Worm (Caenorhabditis elegans) whole organism, midembryonic: ENCODE measurements around the gene hsd-2.

Source experiments
- T22C8.4 ChIP-seq: fragments of 200-800 bp; sonication (Bioruptor generic); IDR thresholded peaks from 2 replicates; pipeline ENCODE4 v1.3.6; 2022; ENCODE audit warnings: missing genetic modification characterization, missing compliant biosample characterization
- cog-1 ChIP-seq: sonication (generic microtip); optimal IDR thresholded peaks from 2 replicates; lab custom pipeline; 2016; ENCODE audit warnings: missing genetic modification characterization, missing compliant biosample characterization
- flt-1 ChIP-seq: fragments of 200-800 bp; sonication (Bioruptor generic); IDR thresholded peaks from 2 replicates; pipeline ENCODE4 v1.3.6; 2022; ENCODE audit warnings: missing genetic modification characterization, missing compliant biosample characterization
- klf-2 ChIP-seq: fragments of 200-800 bp; sonication (Bioruptor generic); conservative IDR thresholded peaks from 2 replicates; pipeline ENCODE4 v1.3.6; 2022; ENCODE audit warnings: missing genetic modification reagents, missing genetic modification characterization, missing compliant biosample characterization
- med-1 ChIP-seq: sonication (generic microtip); optimal IDR thresholded peaks from 2 replicates; lab custom pipeline; 2017; ENCODE audit warnings: missing genetic modification characterization, mild to moderate bottlenecking, missing compliant biosample characterization, antibody characterized with exemption, missing genetic modification reagents; ENCODE audit not compliant: insufficient read depth
- ref-1 ChIP-seq: fragments of 200-800 bp; sonication (Bioruptor generic); conservative IDR thresholded peaks from 2 replicates; pipeline ENCODE4 v1.3.6; 2022; ENCODE audit warnings: missing genetic modification reagents, missing genetic modification characterization, missing compliant biosample characterization
- tab-1 ChIP-seq: fragments of 200-800 bp; sonication (Bioruptor generic); IDR thresholded peaks from 2 replicates; pipeline ENCODE4 v1.3.6; 2022; ENCODE audit warnings: missing genetic modification characterization, missing compliant biosample characterization
- ztf-23 ChIP-seq: fragments of 200-800 bp; sonication (Bioruptor generic); IDR thresholded peaks from 2 replicates; pipeline ENCODE4 v1.3.6; 2022; ENCODE audit warnings: missing genetic modification reagents, missing genetic modification characterization, missing compliant biosample characterization
- ztf-29 ChIP-seq: fragments of 200-800 bp; sonication (Bioruptor generic); IDR thresholded peaks from 2 replicates; pipeline ENCODE4 v1.3.6; 2022; ENCODE audit warnings: missing genetic modification reagents, missing genetic modification characterization, missing compliant biosample characterization

hsd-2 gene

DNA sequence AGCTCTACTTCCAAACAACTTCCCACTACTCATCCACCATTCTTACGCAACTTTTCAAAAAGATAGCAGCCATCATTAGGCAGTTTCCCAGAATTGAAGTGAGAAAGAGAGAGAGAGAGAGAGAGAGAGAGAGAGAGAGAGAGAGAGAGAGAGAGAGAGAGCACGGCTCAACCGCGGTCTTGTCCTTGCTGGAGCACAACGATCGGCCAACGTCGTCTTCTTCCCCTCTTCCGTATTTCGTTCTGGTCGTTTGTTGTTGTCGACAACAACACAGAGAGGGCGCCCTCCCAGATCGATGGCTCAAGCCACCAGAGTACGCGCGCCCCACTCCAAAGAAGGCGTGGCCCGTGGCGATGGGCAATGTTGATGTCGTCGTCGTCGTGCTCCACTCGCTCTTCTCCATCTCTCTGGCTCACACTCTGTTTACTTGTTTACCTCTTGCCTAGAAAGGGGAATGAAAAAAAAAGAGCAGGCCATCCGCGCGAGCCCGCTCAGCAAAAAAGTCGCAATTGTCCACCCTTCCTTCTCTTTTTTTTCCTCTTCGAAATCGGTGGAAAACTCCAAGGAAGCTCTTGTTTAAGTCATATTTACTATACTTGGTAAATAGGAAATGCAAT is 22.9 kb upstream of the hsd-2 start:
- TF ChIP-seq ztf-23, result no peak
- peak; percentile 32; the same call in 1 of the 2 replicates for TF ChIP-seq flt-1

DNA sequence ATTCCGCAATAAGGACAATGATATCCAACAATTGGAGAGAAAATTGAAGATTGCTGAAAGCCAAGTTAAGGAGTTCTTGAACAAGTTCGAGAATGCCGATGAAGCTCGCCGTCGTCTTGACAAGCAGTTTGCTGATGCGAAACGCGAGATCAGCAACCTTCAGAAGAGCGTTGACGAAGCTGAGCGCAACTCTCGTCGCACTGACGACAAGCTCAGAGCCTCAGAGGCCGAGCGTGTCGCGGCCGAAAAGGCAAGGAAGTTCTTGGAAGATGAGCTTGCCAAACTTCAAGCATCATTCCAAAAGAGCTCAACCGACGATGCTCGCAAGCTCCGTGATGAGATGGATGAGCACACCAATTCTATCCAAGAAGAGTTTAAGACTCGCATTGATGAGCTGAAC is 18.7 kb upstream of the hsd-2 start:
- TF ChIP-seq ref-1 (GFP tag; lab: Robert Waterston, UW) (no peak), cog-1 (no peak), med-1 (no peak), flt-1 (no peak), tab-1 (GFP tag; lab: Robert Waterston, UW) (no peak), klf-2 (no peak)

DNA sequence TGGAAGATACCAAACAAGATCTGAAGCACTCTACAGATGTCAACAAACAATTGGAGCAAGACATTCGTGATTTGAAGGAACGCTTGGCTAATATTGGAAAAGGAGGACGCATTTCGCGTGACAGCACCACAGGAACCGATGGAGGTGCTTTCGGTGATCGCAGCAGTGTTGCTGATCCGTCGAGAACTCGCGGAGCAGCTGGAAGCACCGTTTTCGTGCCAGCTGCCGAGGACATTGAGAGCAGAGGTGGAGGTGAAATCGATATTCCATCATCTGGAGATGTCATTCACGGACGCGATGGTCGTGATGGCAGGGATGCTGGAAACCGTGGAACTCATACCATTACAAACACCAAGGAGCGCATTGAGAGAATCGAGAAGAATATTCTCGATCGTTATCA is 17.4 kb upstream of the hsd-2 start:
- TF ChIP-seq med-1, result no peak
- TF ChIP-seq ztf-29, result no peak
- no peak for TF ChIP-seq klf-2
- no peak for TF ChIP-seq ztf-23
- TF ChIP-seq T22C8.4 (GFP tag; lab: Robert Waterston, UW), result no peak
- no peak for TF ChIP-seq cog-1
- no peak for TF ChIP-seq flt-1
- TF ChIP-seq tab-1 (GFP tag; lab: Robert Waterston, UW), result no peak
- no peak for TF ChIP-seq ref-1 (GFP tag; lab: Robert Waterston, UW)

DNA sequence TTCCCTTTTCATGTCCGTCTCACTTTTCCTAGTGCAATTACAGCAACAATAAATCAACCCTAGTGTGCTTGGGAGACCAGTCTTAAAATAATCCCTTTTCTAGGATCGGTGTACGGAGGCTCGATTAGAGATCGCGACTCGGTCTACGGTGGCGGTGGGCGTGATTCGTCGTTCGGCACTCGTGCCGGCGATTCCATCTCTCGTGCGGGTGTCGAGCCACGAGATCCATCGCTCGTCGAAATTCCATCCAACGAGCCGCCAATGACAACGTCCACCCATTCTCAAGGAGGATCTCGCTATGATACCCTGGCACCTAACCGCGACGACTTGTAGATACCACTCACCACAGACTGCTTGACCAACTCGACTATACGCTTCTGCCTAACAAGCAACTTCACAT is 12.5 kb upstream of the hsd-2 start:
- TF ChIP-seq tab-1 (GFP tag; lab: Robert Waterston, UW) (no peak), T22C8.4 (GFP tag; lab: Robert Waterston, UW) (no peak), flt-1 (no peak), ztf-23 (no peak), cog-1 (no peak), klf-2 (no peak), med-1 (no peak), ztf-29 (no peak), ref-1 (GFP tag; lab: Robert Waterston, UW) (no peak)

DNA sequence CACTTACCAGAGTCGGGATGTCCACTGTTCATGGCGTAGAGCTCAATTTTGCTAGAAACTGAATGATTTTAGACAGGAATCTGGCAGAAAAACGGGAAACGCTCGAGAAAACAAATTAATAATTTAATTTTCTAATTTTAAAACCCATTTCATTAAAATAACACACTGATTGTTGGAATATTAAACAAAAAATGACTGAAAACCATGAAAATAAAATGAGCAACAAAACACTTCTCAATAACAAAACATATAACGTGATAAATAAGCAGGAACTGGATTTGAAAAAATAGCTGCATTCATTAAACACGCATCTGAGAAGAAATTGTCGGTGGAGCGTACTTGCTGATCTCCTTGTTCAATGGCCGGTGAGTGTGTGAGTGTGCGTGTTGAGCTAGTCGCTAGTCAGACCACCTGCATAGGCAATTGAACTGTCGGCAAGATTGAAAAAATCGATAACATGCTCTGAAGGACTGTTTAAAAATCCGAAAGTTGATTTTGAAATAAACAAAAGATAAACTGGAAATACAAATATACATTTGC is 7.4 kb upstream of the hsd-2 start, which contains the start of gene ZC8.6:
Gene ZC8.6, minus strand, starts transcription at position 51 of the 540 bp plus-strand sequence.
- 0 out of 2 replicates have a peak, but pooled peaks have one; percentile 44 for TF ChIP-seq ztf-23
- TF ChIP-seq med-1, result no peak

- no peak for TF ChIP-seq ref-1 (GFP tag; lab: Robert Waterston, UW)
- 0 out of 2 replicates have a peak, but pooled peaks have one; percentile 11 for TF ChIP-seq tab-1 (GFP tag; lab: Robert Waterston, UW)
- 0 out of 2 replicates have a peak, but pooled peaks have one; percentile 28 for TF ChIP-seq ztf-23
Measured at ce11 chrX:4998875-4999274, 6.2 kb upstream of the hsd-2 start, which contains the start of gene set-30. Gene set-30 (plus strand): TSS chrX:4999270.

ce11 chrX:5004306-5004705 is 734 bp upstream of the hsd-2 start:
- TF ChIP-seq ztf-23, result peak; percentile 99

DNA sequence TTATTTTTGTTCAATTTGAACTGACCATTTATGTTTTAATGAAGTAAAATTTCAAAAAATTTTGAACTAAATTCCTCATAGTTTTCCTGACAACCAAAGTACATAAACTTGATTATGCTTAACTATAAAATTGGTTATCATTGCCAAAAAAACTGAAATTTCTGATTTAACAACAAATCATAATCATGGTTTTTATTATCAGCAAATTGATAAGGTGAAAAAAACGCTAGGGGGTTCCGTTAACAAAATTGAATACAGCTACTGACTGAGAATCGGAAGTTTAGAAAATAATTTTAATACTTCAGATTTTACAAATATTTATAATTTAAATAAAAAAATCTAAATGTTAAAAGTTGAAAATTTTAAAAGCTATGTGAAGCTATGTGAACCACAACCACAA is 1.9 kb downstream of the hsd-2 start:
- TF ChIP-seq ref-1 (GFP tag; lab: Robert Waterston, UW), result no peak
- TF ChIP-seq med-1, result no peak
- TF ChIP-seq T22C8.4 (GFP tag; lab: Robert Waterston, UW), result no peak
- no peak for TF ChIP-seq klf-2
- no peak for TF ChIP-seq flt-1
- TF ChIP-seq cog-1, result no peak
- TF ChIP-seq tab-1 (GFP tag; lab: Robert Waterston, UW), result no peak

ce11 chrX:5009000-5009399 is 4.0 kb downstream of the hsd-2 start, which contains the start of gene hsd-3:
Gene hsd-3 (plus strand): TSS chrX:5009300.
- TF ChIP-seq flt-1, result no peak
- no peak for TF ChIP-seq med-1
- TF ChIP-seq T22C8.4 (GFP tag; lab: Robert Waterston, UW), result no peak
- TF ChIP-seq ztf-29, result no peak
- no peak for TF ChIP-seq cog-1
- no peak for TF ChIP-seq ref-1 (GFP tag; lab: Robert Waterston, UW)
- TF ChIP-seq klf-2, result no peak
- no peak for TF ChIP-seq tab-1 (GFP tag; lab: Robert Waterston, UW)
- TF ChIP-seq ztf-23, result no peak

DNA sequence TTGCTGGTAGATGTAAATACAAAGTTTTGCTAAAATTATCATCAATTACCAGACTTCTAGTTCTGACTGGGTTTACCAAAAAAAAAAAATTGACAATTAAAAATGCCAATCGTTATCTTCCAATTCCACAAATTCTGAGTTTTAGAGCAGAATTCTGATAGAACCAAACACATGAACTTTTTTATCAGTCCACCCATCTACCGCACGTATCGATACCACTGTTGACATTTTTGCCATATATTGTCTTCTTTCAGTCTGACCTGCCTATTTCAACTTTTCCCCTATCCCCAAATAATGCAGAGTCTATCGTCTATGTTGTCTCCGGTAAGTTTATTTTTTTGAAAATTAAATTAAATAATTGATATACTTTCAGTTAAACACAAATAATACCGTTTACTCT is 8.8 kb downstream of the hsd-2 start, which contains the start of gene ZC449.7:
Gene ZC449.7, plus strand, starts transcription at position 249 of the 400 bp plus-strand sequence.
- TF ChIP-seq med-1 (no peak), cog-1 (no peak), ztf-29 (no peak), flt-1 (no peak), ztf-23 (no peak), ref-1 (GFP tag; lab: Robert Waterston, UW) (no peak), tab-1 (GFP tag; lab: Robert Waterston, UW) (no peak), T22C8.4 (GFP tag; lab: Robert Waterston, UW) (no peak), klf-2 (no peak)

DNA sequence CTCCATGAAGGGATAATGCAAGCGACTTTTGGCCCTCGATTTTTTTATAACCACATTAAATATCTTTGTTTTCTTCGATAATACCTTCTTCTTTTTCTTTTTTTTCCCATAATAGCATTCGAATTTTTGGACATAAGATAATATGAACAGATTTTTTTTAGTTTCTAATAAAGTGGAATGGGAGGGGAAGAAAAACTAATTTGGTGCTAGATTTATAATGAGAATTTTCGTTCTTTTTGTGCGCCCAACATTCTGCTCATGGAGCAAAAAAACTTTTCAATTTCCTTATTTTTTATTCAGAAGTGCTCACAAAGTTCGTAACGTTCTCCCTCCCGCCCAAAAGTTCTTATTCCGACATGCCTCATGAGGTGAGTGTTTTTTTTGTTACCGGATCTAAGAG is 10.7 kb downstream of the hsd-2 start, which contains the start of gene ZC449.8:
Gene ZC449.8, plus strand, starts transcription at position 301 of the 400 bp plus-strand sequence.
- TF ChIP-seq flt-1 (no peak), tab-1 (GFP tag; lab: Robert Waterston, UW) (no peak), ref-1 (GFP tag; lab: Robert Waterston, UW) (no peak), T22C8.4 (GFP tag; lab: Robert Waterston, UW) (no peak), ztf-29 (no peak)

- TF ChIP-seq klf-2 (no peak), flt-1 (no peak), cog-1 (no peak)
Measured at ce11 chrX:5017591-5017990, 12.6 kb downstream of the hsd-2 start, which contains the start of gene sek-3. Gene sek-3 (plus strand): TSS chrX:5017891.
